Worm (Caenorhabditis elegans) whole organism, L3 larva: ENCODE data around the gene B0361.4.

Source experiments
- ceh-82 ChIP-seq: fragments of 150-350 bp; optimal IDR thresholded peaks from 2 replicates; lab custom pipeline; 2014; ENCODE audit warnings: missing biosample characterization, missing genetic modification characterization
- elt-2 ChIP-seq: sonication (generic microtip); optimal IDR thresholded peaks from 2 replicates; lab custom pipeline; 2016; ENCODE audit warnings: missing genetic modification reagents, mild to moderate bottlenecking, missing genetic modification characterization, missing compliant biosample characterization
- jun-1 ChIP-seq: fragments of 150-350 bp; optimal IDR thresholded peaks from 2 replicates; lab custom pipeline; 2014; ENCODE audit warnings: missing biosample characterization, missing genetic modification reagents, missing genetic modification characterization
- lin-15B ChIP-seq: fragments of 150-350 bp; optimal IDR thresholded peaks from 2 replicates; lab custom pipeline; 2014; ENCODE audit warnings: missing biosample characterization, missing genetic modification characterization
- nhr-43 ChIP-seq: sonication (generic microtip); optimal IDR thresholded peaks from 2 replicates; lab custom pipeline; 2016; ENCODE audit warnings: mild to moderate bottlenecking, missing genetic modification characterization, missing compliant biosample characterization; ENCODE audit not compliant: poor library complexity, severe bottlenecking
- nhr-76 ChIP-seq: fragments of 150-350 bp; sonication (generic microtip); optimal IDR thresholded peaks from 5 replicates; lab custom pipeline; 2014; ENCODE audit warnings: missing biosample characterization, missing genetic modification characterization
- skn-1 ChIP-seq: fragments of 150-350 bp; optimal IDR thresholded peaks from 2 replicates; lab custom pipeline; 2014; ENCODE audit warnings: missing biosample characterization, missing genetic modification characterization
- snpc-4 ChIP-seq: fragments of 150-350 bp; optimal IDR thresholded peaks from 2 replicates; lab custom pipeline; 2014; ENCODE audit warnings: missing biosample characterization, missing genetic modification characterization
- unc-39 ChIP-seq: sonication (generic microtip); optimal IDR thresholded peaks from 4 replicates; lab custom pipeline; 2017; ENCODE audit warnings: missing biosample characterization, missing genetic modification characterization
- unc-62 ChIP-seq: fragments of 150-350 bp; sonication (generic microtip); optimal IDR thresholded peaks from 4 replicates; lab custom pipeline; 2014; ENCODE audit warnings: missing biosample characterization, missing genetic modification reagents, missing genetic modification characterization
- ztf-4 ChIP-seq: fragments of 150-350 bp; optimal IDR thresholded peaks from 2 replicates; lab custom pipeline; 2014; ENCODE audit warnings: missing biosample characterization, missing genetic modification characterization

DNA sequence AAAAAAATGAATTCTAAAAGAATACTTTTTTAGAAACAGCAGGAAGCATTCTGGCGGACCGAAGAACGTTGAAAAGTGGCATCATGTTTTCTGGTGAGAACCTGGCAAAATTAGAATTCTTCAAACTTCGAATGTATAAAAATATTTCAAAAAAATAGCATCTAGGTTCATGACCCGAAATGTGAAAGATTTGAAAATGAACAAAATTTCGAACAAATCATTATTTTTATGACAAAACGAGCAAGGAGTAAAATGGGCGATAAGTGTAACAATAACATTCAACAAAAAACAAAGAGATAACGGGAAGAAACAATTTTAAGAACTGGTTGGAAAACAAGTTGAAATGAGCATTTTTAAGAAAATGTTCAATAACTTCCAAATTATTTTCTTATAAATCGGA lies 16.5 kb downstream of the B0361.4 start, which contains the start of gene psd-1:
- TF ChIP-seq nhr-76 (tag; lab: Kevin White, UChicago), result no peak
- no peak for TF ChIP-seq elt-2 (tag; lab: Kevin White, UChicago)
- TF ChIP-seq skn-1, result no peak
- TF ChIP-seq unc-62 (GFP tag; lab: Kevin White, UChicago), result no peak
- TF ChIP-seq snpc-4, result no peak
- TF ChIP-seq ztf-4 (tag; lab: Kevin White, UChicago), result no peak
- no peak for TF ChIP-seq lin-15B (tag; lab: Kevin White, UChicago)
- TF ChIP-seq unc-39 (tag; lab: Kevin White, UChicago), result no peak
- TF ChIP-seq ceh-82, result no peak
- no peak for TF ChIP-seq nhr-43 (tag; lab: Kevin White, UChicago)
- no peak for TF ChIP-seq jun-1 (tag; lab: Kevin White, UChicago)
